Fruit fly (Drosophila melanogaster): ENCODE data around the gene CG10357.

CG10357 gene

dm6 chr3L:3638587-3639312 is 23.6 kb downstream of the CG10357 start (continued):
- TF ChIP-seq NC2β (GFP tag; optimal IDR thresholded peaks at IDR 0.05) (peak; percentile 79), Abd-B (GFP tag; optimal IDR thresholded peaks at IDR 0.05) (peak; percentile 68), CG3281 (GFP tag; optimal IDR thresholded peaks at IDR 0.05) (no peak), CG34376 (GFP tag; optimal IDR thresholded peaks at IDR 0.05) (no peak), CG14965 (GFP tag; optimal IDR thresholded peaks at IDR 0.05; ENCODE audit: borderline replicate concordance) (no peak), CG7786 (GFP tag; optimal IDR thresholded peaks at IDR 0.05) (peak; percentile 37), CG8359 (GFP tag; optimal IDR thresholded peaks at IDR 0.05; ENCODE audit: borderline replicate concordance) (peak; percentile 55), CG30431 (GFP tag; optimal IDR thresholded peaks at IDR 0.05) (peak; percentile 80), bbx (GFP tag; IDR thresholded peaks at IDR 0.05; ENCODE audit: partially characterized antibody) (no peak), Sry-β (GFP tag; optimal IDR thresholded peaks at IDR 0.05) (no peak), Dbx (GFP tag; IDR thresholded peaks at IDR 0.05) (no peak), tio (GFP tag; optimal IDR thresholded peaks at IDR 0.05) (peak; percentile 63), tup (GFP tag; optimal IDR thresholded peaks at IDR 0.05) (no peak), oc (tag; optimal IDR thresholded peaks at IDR 0.05) (peak; percentile 79), sd (tag; optimal IDR thresholded peaks at IDR 0.05) (peak; percentile 27), org-1 (GFP tag; optimal IDR thresholded peaks at IDR 0.05) (peak; percentile 62), CG4707 (GFP tag; optimal IDR thresholded peaks at IDR 0.05) (peak; percentile 76), crp (GFP tag; optimal IDR thresholded peaks at IDR 0.05) (peak in 1 of 2 experiments; percentile 30), CG12769 (tag; optimal IDR thresholded peaks at IDR 0.05) (no peak), az2 (GFP tag; optimal IDR thresholded peaks at IDR 0.05) (peak; percentile 88), Hey (tag; optimal IDR thresholded peaks at IDR 0.05) (no peak), phol (tag; optimal IDR thresholded peaks at IDR 0.05) (peak; percentile 76), Fer2 (tag; optimal IDR thresholded peaks at IDR 0.05) (no peak), Dek (tag; optimal IDR thresholded peaks at IDR 0.05) (peak; percentile 46), CG7745 (tag; optimal IDR thresholded peaks at IDR 0.05) (peak; percentile 74), Myb (GFP tag; optimal IDR thresholded peaks at IDR 0.05) (peak; percentile 27), Stat92E (GFP tag; optimal IDR thresholded peaks at IDR 0.05) (peak in 1 of 3 experiments; percentile 92), fd96Cb (tag; optimal IDR thresholded peaks at IDR 0.05) (peak; percentile 65), CG2120 (GFP tag; optimal IDR thresholded peaks at IDR 0.05) (peak; percentile 19), CG31388 (GFP tag; optimal IDR thresholded peaks at IDR 0.05) (no peak), CG31365 (tag; optimal IDR thresholded peaks at IDR 0.05) (no peak), CG17829 (tag; optimal IDR thresholded peaks at IDR 0.05) (peak; percentile 88), sisA (GFP tag; IDR thresholded peaks at IDR 0.05) (peak; percentile 79), eve (GFP tag; optimal IDR thresholded peaks at IDR 0.05) (peak in 1 of 2 experiments; percentile 83), Bteb2 (GFP tag; optimal IDR thresholded peaks at IDR 0.05) (peak; percentile 27), Med (GFP tag) (peak; percentile 84), CG11695 (GFP tag; IDR thresholded peaks at IDR 0.05) (0 out of 3 replicates have a peak, but pooled peaks have one; percentile 56), Doc2 (GFP tag; IDR thresholded peaks at IDR 0.05) (no peak), cad (GFP tag; optimal IDR thresholded peaks at IDR 0.05) (no peak), CG13424 (tag; optimal IDR thresholded peaks at IDR 0.05) (peak; percentile 81), CG16815 (GFP tag; optimal IDR thresholded peaks at IDR 0.05) (peak; percentile 83), Oli (tag; optimal IDR thresholded peaks at IDR 0.05) (peak; percentile 86), CG12391 (tag; optimal IDR thresholded peaks at IDR 0.05) (peak; percentile 90), CG12236 (GFP tag; optimal IDR thresholded peaks at IDR 0.05) (peak; percentile 55), CG16863 (GFP tag; optimal IDR thresholded peaks at IDR 0.05) (peak; percentile 54), gem (tag; optimal IDR thresholded peaks at IDR 0.05) (peak; percentile 91), CG10147 (GFP tag; optimal IDR thresholded peaks at IDR 0.05) (no peak), Camta (GFP tag; optimal IDR thresholded peaks at IDR 0.05) (peak; percentile 77)

Measured in whole organism, embryonic.